Worm (Caenorhabditis elegans) whole organism, early embryonic: ENCODE measurements around the gene F09E5.11.

Experiments used
- B0310.2 ChIP-seq: sonication (generic microtip); optimal IDR thresholded peaks from 2 replicates; lab custom pipeline; 2016; ENCODE audit warnings: mild to moderate bottlenecking, missing genetic modification characterization, missing compliant biosample characterization
- ceh-36 ChIP-seq: sonication (generic microtip); optimal IDR thresholded peaks from 2 replicates; lab custom pipeline; 2016; ENCODE audit warnings: missing genetic modification characterization, inconsistent platforms, missing compliant biosample characterization

DNA sequence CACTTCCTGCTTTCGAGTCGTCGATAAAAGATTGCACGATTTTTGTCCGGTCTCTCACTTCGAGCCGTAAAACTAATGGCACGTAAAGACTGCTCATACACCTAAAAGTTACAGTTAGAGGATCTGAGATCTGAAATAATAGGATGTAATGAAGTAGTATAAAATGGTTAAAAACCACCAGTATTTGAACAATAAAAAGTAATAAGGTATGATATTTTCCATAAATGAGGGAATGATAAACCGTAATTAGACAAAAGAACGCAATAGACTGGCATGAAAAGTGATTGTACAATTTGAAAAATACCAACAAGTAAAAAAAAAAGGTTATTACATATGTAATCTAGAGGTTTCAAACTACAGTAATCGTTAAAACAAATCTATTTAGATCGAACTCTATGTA, 35.1 kb upstream of the F09E5.11 start, which contains the start of gene brap-2:
- TF ChIP-seq ceh-36 (no peak), B0310.2 (tag; lab: Kevin White, UChicago) (no peak)
